Worm (Caenorhabditis elegans) whole organism, midembryonic: Measurements from ENCODE around the gene dmsr-11.

ENCODE experiments used
- T22C8.4 ChIP-seq: fragments of 200-800 bp; sonication (Bioruptor generic); IDR thresholded peaks from 2 replicates; pipeline ENCODE4 v1.3.6; 2022; ENCODE audit warnings: missing genetic modification characterization, missing compliant biosample characterization
- cog-1 ChIP-seq: sonication (generic microtip); optimal IDR thresholded peaks from 2 replicates; lab custom pipeline; 2016; ENCODE audit warnings: missing genetic modification characterization, missing compliant biosample characterization
- flt-1 ChIP-seq: fragments of 200-800 bp; sonication (Bioruptor generic); IDR thresholded peaks from 2 replicates; pipeline ENCODE4 v1.3.6; 2022; ENCODE audit warnings: missing genetic modification characterization, missing compliant biosample characterization
- klf-2 ChIP-seq: fragments of 200-800 bp; sonication (Bioruptor generic); conservative IDR thresholded peaks from 2 replicates; pipeline ENCODE4 v1.3.6; 2022; ENCODE audit warnings: missing genetic modification reagents, missing genetic modification characterization, missing compliant biosample characterization
- med-1 ChIP-seq: sonication (generic microtip); optimal IDR thresholded peaks from 2 replicates; lab custom pipeline; 2017; ENCODE audit warnings: missing genetic modification characterization, mild to moderate bottlenecking, missing compliant biosample characterization, antibody characterized with exemption, missing genetic modification reagents; ENCODE audit not compliant: insufficient read depth
- ref-1 ChIP-seq: fragments of 200-800 bp; sonication (Bioruptor generic); conservative IDR thresholded peaks from 2 replicates; pipeline ENCODE4 v1.3.6; 2022; ENCODE audit warnings: missing genetic modification reagents, missing genetic modification characterization, missing compliant biosample characterization
- tab-1 ChIP-seq: fragments of 200-800 bp; sonication (Bioruptor generic); IDR thresholded peaks from 2 replicates; pipeline ENCODE4 v1.3.6; 2022; ENCODE audit warnings: missing genetic modification characterization, missing compliant biosample characterization
- ztf-23 ChIP-seq: fragments of 200-800 bp; sonication (Bioruptor generic); IDR thresholded peaks from 2 replicates; pipeline ENCODE4 v1.3.6; 2022; ENCODE audit warnings: missing genetic modification reagents, missing genetic modification characterization, missing compliant biosample characterization
- ztf-29 ChIP-seq: fragments of 200-800 bp; sonication (Bioruptor generic); IDR thresholded peaks from 2 replicates; pipeline ENCODE4 v1.3.6; 2022; ENCODE audit warnings: missing genetic modification reagents, missing genetic modification characterization, missing compliant biosample characterization

dmsr-11 gene

DNA sequence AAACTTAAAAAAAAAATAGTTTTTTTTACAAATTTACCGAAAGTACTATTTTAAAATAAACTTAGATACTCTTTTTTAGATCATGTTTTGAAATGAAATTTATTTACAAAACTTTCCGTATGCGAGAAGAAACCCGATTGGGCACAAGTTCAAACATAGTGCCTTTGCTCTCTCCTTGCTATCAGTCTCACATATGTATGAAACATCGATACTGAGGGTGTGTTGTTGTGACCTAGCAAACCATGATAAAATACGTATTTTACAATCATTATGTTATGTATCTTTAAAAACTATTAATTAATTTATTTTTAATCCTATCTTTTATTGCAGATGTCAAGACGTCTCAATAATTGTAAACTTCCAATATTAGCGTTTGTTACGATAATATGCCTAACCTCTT lies 6.2 kb upstream of the dmsr-11 start:
- TF ChIP-seq tab-1 (GFP tag; lab: Robert Waterston, UW) = no peak
- TF ChIP-seq flt-1 (GFP tag; lab: Robert Waterston, UW) = no peak
- TF ChIP-seq ref-1 (GFP tag; lab: Robert Waterston, UW) = no peak
- TF ChIP-seq klf-2 (GFP tag; lab: Robert Waterston, UW) = no peak
- TF ChIP-seq med-1 (GFP tag; lab: Kevin White, UChicago) = no peak
- TF ChIP-seq T22C8.4 (GFP tag; lab: Robert Waterston, UW) = no peak

DNA sequence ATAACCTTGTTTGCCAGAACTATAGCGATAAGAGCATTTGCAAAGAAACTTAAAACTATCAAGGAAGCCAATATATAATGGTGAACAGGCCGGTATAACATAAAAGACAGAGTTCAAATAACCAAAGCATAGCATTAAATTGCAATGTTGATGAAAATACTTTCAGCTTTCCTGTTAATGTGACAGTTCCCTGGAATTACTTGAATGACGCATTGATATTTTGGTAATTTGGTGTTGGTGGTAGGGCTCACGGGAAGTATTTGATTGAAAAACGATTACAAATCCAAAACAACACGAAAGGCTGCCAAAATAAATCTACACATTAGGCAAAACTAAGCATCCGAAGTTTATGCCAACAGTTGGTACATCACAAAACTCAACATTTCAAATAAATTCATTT lies 5.1 kb upstream of the dmsr-11 start, which contains the start of gene dmsr-16:
TSS of gene dmsr-16 (minus strand) at position 101 of the 400 bp plus-strand sequence.
- TF ChIP-seq flt-1 (GFP tag; lab: Robert Waterston, UW) (no peak), tab-1 (GFP tag; lab: Robert Waterston, UW) (no peak), ztf-29 (GFP tag; lab: Robert Waterston, UW) (no peak), ztf-23 (GFP tag; lab: Robert Waterston, UW) (no peak), ref-1 (GFP tag; lab: Robert Waterston, UW) (no peak), klf-2 (GFP tag; lab: Robert Waterston, UW) (no peak), med-1 (GFP tag; lab: Kevin White, UChicago) (no peak), T22C8.4 (GFP tag; lab: Robert Waterston, UW) (no peak), cog-1 (tag; lab: Kevin White, UChicago) (no peak)

DNA sequence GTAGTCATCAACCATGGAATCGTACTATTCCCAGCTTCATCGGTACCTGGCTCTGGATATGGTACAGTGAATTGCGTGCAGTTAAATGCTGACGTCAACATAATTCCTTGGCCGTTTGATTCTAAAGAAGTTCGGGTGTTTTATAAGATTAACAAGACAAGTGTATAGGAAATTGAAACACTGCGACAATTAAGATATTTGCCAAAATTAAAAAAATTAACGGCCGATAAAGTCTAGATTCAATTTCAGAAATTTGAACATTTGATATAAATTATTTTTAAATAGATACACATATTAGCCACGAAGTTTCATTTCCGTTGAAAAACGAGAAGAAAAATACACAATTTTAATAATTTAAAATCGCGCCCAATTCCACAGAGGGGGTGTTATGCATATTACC lies 2.4 kb upstream of the dmsr-11 start, which contains the start of gene dmsr-12:
TSS of gene dmsr-12 (minus strand) at position 101 of the 400 bp plus-strand sequence.
- TF ChIP-seq ztf-23 (GFP tag; lab: Robert Waterston, UW) = no peak
- TF ChIP-seq ztf-29 (GFP tag; lab: Robert Waterston, UW) = no peak
- TF ChIP-seq klf-2 (GFP tag; lab: Robert Waterston, UW) = no peak
- no peak for TF ChIP-seq med-1 (GFP tag; lab: Kevin White, UChicago)
- TF ChIP-seq tab-1 (GFP tag; lab: Robert Waterston, UW) = no peak
- no peak for TF ChIP-seq T22C8.4 (GFP tag; lab: Robert Waterston, UW)

DNA sequence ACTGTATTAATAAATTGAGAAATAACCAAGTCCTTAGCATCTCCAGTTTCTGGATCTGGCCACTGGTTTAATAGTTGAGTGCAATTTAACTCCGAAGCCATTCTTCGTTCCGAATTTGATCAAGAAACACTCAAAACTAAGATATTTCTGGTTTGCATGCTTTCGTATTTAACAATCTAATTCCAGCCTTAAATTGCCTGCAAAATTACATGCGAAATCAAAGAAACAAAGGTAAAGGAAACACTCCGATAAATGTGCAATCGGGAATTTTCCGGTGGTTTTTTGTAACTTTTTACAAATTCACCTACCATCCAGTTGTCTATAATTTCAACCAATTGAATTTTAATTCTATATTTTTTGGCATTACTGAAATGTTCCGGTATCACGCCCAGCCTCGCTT lies 2.0 kb downstream of the dmsr-11 start, which contains the start of gene dmsr-10:
TSS of gene dmsr-10 (minus strand) at position 101 of the 400 bp plus-strand sequence.
- TF ChIP-seq med-1 (GFP tag; lab: Kevin White, UChicago) = no peak

DNA sequence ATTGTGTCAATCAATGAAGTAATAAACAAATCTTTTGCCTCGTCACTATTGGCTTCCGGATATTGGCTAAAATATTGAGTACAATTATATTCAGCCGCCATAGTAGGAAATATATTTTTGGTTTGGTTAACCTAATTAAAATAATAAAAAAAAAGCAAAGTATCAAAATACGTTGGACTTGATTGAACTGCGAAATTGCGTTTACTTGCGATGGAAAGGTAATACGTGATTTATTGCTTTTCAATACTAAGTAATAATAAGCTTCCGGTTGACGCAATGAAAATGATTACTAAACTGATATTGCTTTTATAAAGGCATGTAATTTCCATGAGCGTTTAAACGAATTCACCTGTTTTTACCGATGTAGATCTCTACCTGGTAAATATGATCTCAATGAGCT lies 4.3 kb downstream of the dmsr-11 start, which contains the start of gene dmsr-9:
TSS of gene dmsr-9 (minus strand) at position 101 of the 400 bp plus-strand sequence.
- TF ChIP-seq ref-1 (GFP tag; lab: Robert Waterston, UW) = no peak
- TF ChIP-seq ztf-23 (GFP tag; lab: Robert Waterston, UW) = no peak
- no peak for TF ChIP-seq T22C8.4 (GFP tag; lab: Robert Waterston, UW)
- no peak for TF ChIP-seq cog-1 (tag; lab: Kevin White, UChicago)

DNA sequence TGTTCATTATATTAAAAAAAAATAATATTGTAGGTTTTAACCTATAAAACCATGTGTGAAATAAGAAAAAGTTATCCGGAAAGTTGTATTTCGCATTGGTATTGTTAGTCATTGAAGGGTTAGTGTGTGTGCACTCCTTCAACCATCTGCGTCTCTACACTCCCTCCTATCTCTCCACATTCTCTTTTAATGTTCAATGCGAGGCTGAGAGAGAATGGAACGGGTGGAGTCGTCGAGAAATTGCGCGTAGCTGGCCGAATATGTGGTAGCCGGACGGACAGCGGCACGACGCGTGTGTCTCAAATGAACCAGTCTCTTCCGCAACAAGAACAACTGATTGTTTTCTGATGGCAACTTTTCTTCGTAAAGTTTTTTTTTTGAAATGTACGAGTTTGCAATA lies 7.0 kb downstream of the dmsr-11 start:
- TF ChIP-seq tab-1 (GFP tag; lab: Robert Waterston, UW) (no peak), klf-2 (GFP tag; lab: Robert Waterston, UW) (no peak), cog-1 (tag; lab: Kevin White, UChicago) (peak; percentile 65)

DNA sequence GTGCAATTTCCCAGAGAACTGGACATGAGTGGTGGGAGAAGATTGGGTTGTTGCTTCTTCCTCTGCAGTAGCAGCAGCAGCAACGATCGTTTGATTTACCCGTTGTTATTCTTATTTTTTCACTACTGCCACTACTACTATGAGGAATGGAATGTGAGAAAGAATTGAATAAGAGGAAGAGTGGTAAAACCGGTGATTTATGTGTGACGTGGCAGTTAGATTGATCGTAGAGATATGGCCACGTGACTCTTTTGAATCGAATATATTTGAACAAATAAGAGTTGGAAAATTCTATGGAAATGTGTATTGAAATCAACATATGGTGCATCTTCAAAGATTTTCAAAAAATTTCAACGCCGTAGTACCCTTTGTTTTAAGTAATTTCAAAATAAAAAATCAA lies 7.6 kb downstream of the dmsr-11 start:
- TF ChIP-seq T22C8.4 (GFP tag; lab: Robert Waterston, UW) (no peak), ztf-23 (GFP tag; lab: Robert Waterston, UW) (no peak), tab-1 (GFP tag; lab: Robert Waterston, UW) (no peak), med-1 (GFP tag; lab: Kevin White, UChicago) (no peak), flt-1 (GFP tag; lab: Robert Waterston, UW) (no peak), klf-2 (GFP tag; lab: Robert Waterston, UW) (no peak), ztf-29 (GFP tag; lab: Robert Waterston, UW) (no peak), cog-1 (tag; lab: Kevin White, UChicago) (no peak), ref-1 (GFP tag; lab: Robert Waterston, UW) (no peak)

DNA sequence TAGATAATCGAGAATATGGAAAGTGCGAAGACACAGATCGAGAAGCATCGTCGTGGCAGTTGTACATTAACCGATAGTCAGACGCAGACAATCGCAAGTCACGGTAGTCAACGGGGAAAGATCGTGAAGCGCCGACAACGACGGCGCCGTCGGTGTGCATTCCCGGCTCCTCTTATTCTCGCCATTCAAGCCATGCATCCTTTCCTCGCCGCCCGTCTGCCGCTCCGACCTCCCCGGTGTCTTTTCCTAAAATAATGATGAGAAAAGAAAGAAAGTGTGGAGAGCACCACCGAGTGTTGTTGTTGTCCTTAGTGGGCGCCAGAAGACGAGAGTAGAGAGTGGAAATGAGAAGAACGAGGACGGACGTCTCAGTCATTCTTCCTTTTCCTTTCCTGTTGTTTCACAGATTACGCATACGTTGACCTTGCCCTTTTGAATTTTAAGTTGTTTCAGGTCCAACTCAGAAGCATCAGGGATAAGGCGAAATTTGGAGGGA lies 10.1 kb downstream of the dmsr-11 start, which contains the start of gene ZC404.1:
TSS of gene ZC404.1 (plus strand) at position 446 of the 496 bp plus-strand sequence.
- TF ChIP-seq flt-1 (GFP tag; lab: Robert Waterston, UW) (no peak), cog-1 (tag; lab: Kevin White, UChicago) (no peak), med-1 (GFP tag; lab: Kevin White, UChicago) (no peak), ztf-29 (GFP tag; lab: Robert Waterston, UW) (no peak), klf-2 (GFP tag; lab: Robert Waterston, UW) (no peak), tab-1 (GFP tag; lab: Robert Waterston, UW) (no peak)

DNA sequence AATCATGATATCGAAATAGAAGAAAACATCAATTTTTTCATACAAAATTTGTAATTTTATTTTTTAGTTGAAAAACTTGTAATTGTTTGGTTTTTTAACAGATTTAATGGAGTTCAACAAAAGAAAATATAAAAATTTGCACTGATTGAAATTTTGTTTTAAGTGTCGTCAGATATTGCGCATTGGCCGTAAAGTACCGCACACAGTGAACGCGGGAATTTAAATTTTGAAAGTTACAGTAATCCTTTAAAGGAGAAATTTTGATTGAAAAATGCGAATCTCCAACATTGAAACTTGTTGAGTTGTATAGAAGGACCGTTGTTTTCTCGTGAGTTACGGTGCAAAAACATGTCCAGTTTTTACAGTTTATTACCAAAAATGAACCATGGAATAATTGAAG lies 10.9 kb downstream of the dmsr-11 start:
- no peak for TF ChIP-seq ztf-23 (GFP tag; lab: Robert Waterston, UW)
- no peak for TF ChIP-seq T22C8.4 (GFP tag; lab: Robert Waterston, UW)
- no peak for TF ChIP-seq tab-1 (GFP tag; lab: Robert Waterston, UW)
- TF ChIP-seq ref-1 (GFP tag; lab: Robert Waterston, UW) = no peak
- no peak for TF ChIP-seq ztf-29 (GFP tag; lab: Robert Waterston, UW)
- TF ChIP-seq cog-1 (tag; lab: Kevin White, UChicago) = no peak
- TF ChIP-seq flt-1 (GFP tag; lab: Robert Waterston, UW) = no peak
- TF ChIP-seq klf-2 (GFP tag; lab: Robert Waterston, UW) = no peak
- TF ChIP-seq med-1 (GFP tag; lab: Kevin White, UChicago) = no peak

DNA sequence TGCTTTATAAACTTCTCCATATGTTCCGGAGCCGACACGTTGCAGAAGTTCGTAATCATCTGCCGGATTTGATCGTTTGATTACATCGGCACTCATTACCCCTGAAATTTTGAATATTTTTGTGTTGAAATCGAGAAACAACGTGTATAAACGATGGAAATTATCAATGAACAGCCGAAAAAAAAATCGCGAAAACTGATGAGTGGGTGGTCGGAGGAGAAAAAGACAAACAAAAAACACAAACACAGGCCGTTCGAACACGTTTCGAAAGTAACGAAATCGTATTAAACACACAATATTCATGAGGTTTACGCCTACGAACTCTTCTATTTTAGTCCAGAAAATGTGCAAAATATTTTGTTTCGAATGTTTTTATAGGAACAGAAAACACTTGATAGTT lies 11.3 kb downstream of the dmsr-11 start, which contains the start of gene gck-2:
TSS of gene gck-2 (minus strand) at position 101 of the 400 bp plus-strand sequence.
- no peak for TF ChIP-seq ref-1 (GFP tag; lab: Robert Waterston, UW)
